Worm (Caenorhabditis elegans): Measurements from ENCODE around the gene Y57A10C.8.

- TF ChIP-seq ama-1 (optimal IDR thresholded peaks at IDR 0.05) (no peak), flt-1 (GFP tag; IDR thresholded peaks at IDR 0.05) (no peak), tbx-11 (GFP tag; IDR thresholded peaks at IDR 0.05) (no peak), aly-1 (tag; optimal IDR thresholded peaks at IDR 0.05) (no peak)
Measured at ce11 chrII:12386781-12387180, 42.9 kb downstream of the Y57A10C.8 start, which contains the start of gene sre-42.
